Worm (Caenorhabditis elegans): Measurements from ENCODE around the gene Y62H9A.14.

ce11 chrX:11916705-11917104 is 4.3 kb upstream of the Y62H9A.14 start, which contains the start of gene Y62H9A.13:
- no peak for TF ChIP-seq tra-4 (tag; optimal IDR thresholded peaks at IDR 0.05)
- no peak for TF ChIP-seq hmbx-1 (tag; optimal IDR thresholded peaks at IDR 0.05)
- no peak for TF ChIP-seq sea-1 (GFP tag; conservative IDR thresholded peaks at IDR 0.05)
- no peak for TF ChIP-seq ama-1 (optimal IDR thresholded peaks at IDR 0.05)
- no peak for TF ChIP-seq B0310.2 (tag; optimal IDR thresholded peaks at IDR 0.05)
- TF ChIP-seq hnd-1 (tag; optimal IDR thresholded peaks at IDR 0.05): no peak
- TF ChIP-seq hmg-4 (GFP tag; optimal IDR thresholded peaks at IDR 0.05): no peak
- no peak for TF ChIP-seq pes-1 (GFP tag; IDR thresholded peaks at IDR 0.05)
- TF ChIP-seq tbx-37 (GFP tag; conservative IDR thresholded peaks at IDR 0.05): no peak
- no peak for TF ChIP-seq ceh-36 (tag; optimal IDR thresholded peaks at IDR 0.05)
